Fruit fly (Drosophila melanogaster): ENCODE data around the gene CG4360.

CG4360 gene

dm6 chr3R:20327572-20328483, at the start of gene CG4360, which contains the start of gene Sirt2:
TSS of gene CG4360 (minus strand) at chr3R:20328003.
TSS of gene Sirt2 (plus strand) at chr3R:20328465.
- TF ChIP-seq CG8478 (optimal IDR thresholded peaks at IDR 0.05) (no peak), usp (GFP tag; optimal IDR thresholded peaks at IDR 0.05) (no peak), Dll (optimal IDR thresholded peaks at IDR 0.05) (no peak), pan (optimal IDR thresholded peaks at IDR 0.05) (no peak), psq (optimal IDR thresholded peaks at IDR 0.05) (no peak), EcR (GFP tag; optimal IDR thresholded peaks at IDR 0.05) (no peak)

- TF ChIP-seq Dll (optimal IDR thresholded peaks at IDR 0.05) = no peak
- no peak for TF ChIP-seq pan (optimal IDR thresholded peaks at IDR 0.05)
- no peak for TF ChIP-seq EcR (GFP tag; optimal IDR thresholded peaks at IDR 0.05)
- TF ChIP-seq usp (GFP tag; optimal IDR thresholded peaks at IDR 0.05) = no peak
- TF ChIP-seq psq (optimal IDR thresholded peaks at IDR 0.05) = no peak
- no peak for TF ChIP-seq CG8478 (optimal IDR thresholded peaks at IDR 0.05)
Measured at dm6 chr3R:20360008-20360407, 32.2 kb upstream of the CG4360 start, which contains the start of gene MtnC. TSS of gene MtnC (plus strand) at chr3R:20360308.

dm6 chr3R:20350278-20350677, 22.5 kb upstream of the CG4360 start:
- TF ChIP-seq Dll (optimal IDR thresholded peaks at IDR 0.05) (no peak), CG8478 (optimal IDR thresholded peaks at IDR 0.05) (no peak), EcR (GFP tag; optimal IDR thresholded peaks at IDR 0.05) (no peak), pan (optimal IDR thresholded peaks at IDR 0.05) (no peak), psq (optimal IDR thresholded peaks at IDR 0.05) (no peak)

dm6 chr3R:20346903-20347302, 19.1 kb upstream of the CG4360 start:
- TF ChIP-seq EcR (GFP tag; optimal IDR thresholded peaks at IDR 0.05) (no peak), CG8478 (optimal IDR thresholded peaks at IDR 0.05) (no peak), Dll (optimal IDR thresholded peaks at IDR 0.05) (no peak), psq (optimal IDR thresholded peaks at IDR 0.05) (no peak), pan (optimal IDR thresholded peaks at IDR 0.05) (no peak), usp (GFP tag; optimal IDR thresholded peaks at IDR 0.05) (no peak)

dm6 chr3R:20338673-20339072, 10.9 kb upstream of the CG4360 start, which contains the start of gene Ir92a:
TSS of gene Ir92a (plus strand) at chr3R:20338973.
- TF ChIP-seq EcR (GFP tag; optimal IDR thresholded peaks at IDR 0.05) = no peak
- TF ChIP-seq CG8478 (optimal IDR thresholded peaks at IDR 0.05) = no peak
- TF ChIP-seq psq (optimal IDR thresholded peaks at IDR 0.05) = no peak
- TF ChIP-seq Dll (optimal IDR thresholded peaks at IDR 0.05) = no peak
- no peak for TF ChIP-seq usp (GFP tag; optimal IDR thresholded peaks at IDR 0.05)
- TF ChIP-seq pan (optimal IDR thresholded peaks at IDR 0.05) = no peak

dm6 chr3R:20332688-20333087, 4.9 kb upstream of the CG4360 start:
- TF ChIP-seq pan (optimal IDR thresholded peaks at IDR 0.05) = no peak
- TF ChIP-seq usp (GFP tag; optimal IDR thresholded peaks at IDR 0.05) = no peak
- no peak for TF ChIP-seq psq (optimal IDR thresholded peaks at IDR 0.05)
- no peak for TF ChIP-seq Dll (optimal IDR thresholded peaks at IDR 0.05)
- TF ChIP-seq EcR (GFP tag; optimal IDR thresholded peaks at IDR 0.05) = no peak
- TF ChIP-seq CG8478 (optimal IDR thresholded peaks at IDR 0.05) = no peak

- TF ChIP-seq EcR (GFP tag; optimal IDR thresholded peaks at IDR 0.05) (no peak), pan (optimal IDR thresholded peaks at IDR 0.05) (no peak), Dll (optimal IDR thresholded peaks at IDR 0.05) (no peak), CG8478 (optimal IDR thresholded peaks at IDR 0.05) (no peak), usp (GFP tag; optimal IDR thresholded peaks at IDR 0.05) (no peak), psq (optimal IDR thresholded peaks at IDR 0.05) (no peak)
Measured at dm6 chr3R:20318166-20318690, 9.6 kb downstream of the CG4360 start.

dm6 chr3R:20317402-20318165, 10.2 kb downstream of the CG4360 start:
- TF ChIP-seq Dll (optimal IDR thresholded peaks at IDR 0.05) (no peak), usp (GFP tag; optimal IDR thresholded peaks at IDR 0.05) (no peak), pan (optimal IDR thresholded peaks at IDR 0.05) (no peak), psq (optimal IDR thresholded peaks at IDR 0.05) (no peak), EcR (GFP tag; optimal IDR thresholded peaks at IDR 0.05) (no peak), CG8478 (optimal IDR thresholded peaks at IDR 0.05) (no peak)

dm6 chr3R:20316599-20316998, 11.2 kb downstream of the CG4360 start:
- no peak for TF ChIP-seq psq (optimal IDR thresholded peaks at IDR 0.05)
- no peak for TF ChIP-seq EcR (GFP tag; optimal IDR thresholded peaks at IDR 0.05)
- no peak for TF ChIP-seq CG8478 (optimal IDR thresholded peaks at IDR 0.05)
- TF ChIP-seq Dll (optimal IDR thresholded peaks at IDR 0.05) = no peak
- no peak for TF ChIP-seq pan (optimal IDR thresholded peaks at IDR 0.05)
- TF ChIP-seq usp (GFP tag; optimal IDR thresholded peaks at IDR 0.05) = no peak

- TF ChIP-seq CG8478 (optimal IDR thresholded peaks at IDR 0.05) = no peak
- TF ChIP-seq psq (optimal IDR thresholded peaks at IDR 0.05) = no peak
- no peak for TF ChIP-seq EcR (GFP tag; optimal IDR thresholded peaks at IDR 0.05)
- TF ChIP-seq Dll (optimal IDR thresholded peaks at IDR 0.05) = no peak
- TF ChIP-seq pan (optimal IDR thresholded peaks at IDR 0.05) = no peak
- no peak for TF ChIP-seq usp (GFP tag; optimal IDR thresholded peaks at IDR 0.05)
Measured at dm6 chr3R:20312838-20313237, 15.0 kb downstream of the CG4360 start.

- TF ChIP-seq usp (GFP tag; optimal IDR thresholded peaks at IDR 0.05) = no peak
Measured at dm6 chr3R:20311406-20311805, 16.4 kb downstream of the CG4360 start.

- no peak for TF ChIP-seq usp (GFP tag; optimal IDR thresholded peaks at IDR 0.05)
Measured at dm6 chr3R:20310905-20311304, 16.9 kb downstream of the CG4360 start.
